Worm (Caenorhabditis elegans) whole organism, L1 larva: ENCODE measurements around the gene ssp-36.

Experiments used
- C04F5.9 ChIP-seq: sonication (generic microtip); optimal IDR thresholded peaks from 2 replicates; lab custom pipeline; 2016; ENCODE audit warnings: missing genetic modification characterization, missing compliant biosample characterization
- Y116A8C.19 ChIP-seq: sonication (generic microtip); optimal IDR thresholded peaks from 2 replicates; lab custom pipeline; 2016; ENCODE audit warnings: missing compliant biosample characterization, missing genetic modification characterization, borderline replicate concordance
- aha-1 ChIP-seq: fragments of 150-350 bp; optimal IDR thresholded peaks from 2 replicates; lab custom pipeline; 2014; ENCODE audit warnings: missing biosample characterization, missing genetic modification characterization
- ama-1 ChIP-seq: fragments of 150-350 bp; optimal IDR thresholded peaks from 2 replicates; lab custom pipeline; 2014
- ceh-8 ChIP-seq: fragments of 200-800 bp; sonication (Bioruptor generic); optimal IDR thresholded peaks from 2 replicates; lab custom pipeline; 2018; ENCODE audit warnings: mild to moderate bottlenecking, missing genetic modification characterization, moderate library complexity, missing compliant biosample characterization
- ceh-82 ChIP-seq, 3 experiments: fragments of 150-350 bp in 1 of 3; sonication (generic microtip) in 2 of 3; optimal IDR thresholded peaks; 2 replicates each; lab custom pipeline; 2014 to 2017; ENCODE audit warnings: missing biosample characterization in 3 of 3, missing genetic modification characterization in 3 of 3
- ces-1 ChIP-seq: fragments of 150-350 bp; optimal IDR thresholded peaks from 2 replicates; lab custom pipeline; 2014; ENCODE audit warnings: missing biosample characterization, missing genetic modification reagents, missing genetic modification characterization
- dpl-1 ChIP-seq, 3 experiments: fragments of 150-350 bp in 2 of 3; sonication (generic microtip) in 1 of 3; optimal IDR thresholded peaks; 2 replicates each; lab custom pipeline; 2014 to 2017; ENCODE audit warnings: missing biosample characterization in 3 of 3, missing genetic modification characterization in 3 of 3, missing genetic modification reagents in 3 of 3
- dsc-1 ChIP-seq: sonication (generic microtip); optimal IDR thresholded peaks from 2 replicates; lab custom pipeline; 2016; ENCODE audit warnings: mild to moderate bottlenecking, missing genetic modification characterization, missing compliant biosample characterization
- efl-1 ChIP-seq, 4 experiments: fragments of 150-350 bp; optimal IDR thresholded peaks in 3 of 4; peaks in 1 of 4; 1 replicate in 1 of 4; 2 replicates in 3 of 4; lab custom pipeline; 2014; ENCODE audit warnings: missing biosample characterization in 2 of 4, missing genetic modification characterization in 2 of 4, missing genetic modification reagents in 2 of 4
- elt-2 ChIP-seq: sonication (generic microtip); optimal IDR thresholded peaks from 2 replicates; lab custom pipeline; 2016; ENCODE audit warnings: missing genetic modification characterization, mild to moderate bottlenecking, inconsistent platforms, missing compliant biosample characterization, missing genetic modification reagents
- elt-3 ChIP-seq, 6 experiments: fragments of 150-350 bp in 1 of 6; sonication (generic microtip); optimal IDR thresholded peaks; 2 replicates each; lab custom pipeline; 2017 to 2018; ENCODE audit warnings: missing biosample characterization in 6 of 6, missing genetic modification characterization in 6 of 6, inconsistent platforms in 1 of 6
- fkh-10 ChIP-seq: sonication (generic microtip); optimal IDR thresholded peaks from 2 replicates; lab custom pipeline; 2017; ENCODE audit warnings: missing biosample characterization, missing genetic modification reagents, missing genetic modification characterization
- fkh-8 ChIP-seq: sonication (generic microtip); optimal IDR thresholded peaks from 2 replicates; lab custom pipeline; 2016; ENCODE audit warnings: mild to moderate bottlenecking, missing genetic modification characterization, missing compliant biosample characterization
- hpl-2 ChIP-seq: fragments of 150-350 bp; optimal IDR thresholded peaks from 2 replicates; lab custom pipeline; 2014; ENCODE audit warnings: missing biosample characterization, missing genetic modification reagents, missing genetic modification characterization
- isw-1 ChIP-seq: fragments of 200-800 bp; sonication (Bioruptor generic); IDR thresholded peaks from 2 replicates; pipeline ENCODE4 v1.3.6; 2022; ENCODE audit warnings: missing genetic modification characterization, missing compliant biosample characterization
- lin-35 ChIP-seq, 2 experiments: fragments of 150-350 bp; optimal IDR thresholded peaks; 2 replicates each; lab custom pipeline; 2014; ENCODE audit warnings: missing biosample characterization in 2 of 2, missing genetic modification characterization in 2 of 2, missing genetic modification reagents in 2 of 2
- lir-3 ChIP-seq: sonication (generic microtip); optimal IDR thresholded peaks from 2 replicates; lab custom pipeline; 2016; ENCODE audit warnings: mild to moderate bottlenecking, missing genetic modification characterization, moderate library complexity, missing compliant biosample characterization; ENCODE audit not compliant: poor library complexity
- lsy-2 ChIP-seq, 2 experiments: fragments of 150-350 bp; optimal IDR thresholded peaks; 2 replicates each; lab custom pipeline; 2014; ENCODE audit warnings: missing biosample characterization in 2 of 2, missing genetic modification characterization in 2 of 2
- mef-2 ChIP-seq: fragments of 150-350 bp; optimal IDR thresholded peaks from 2 replicates; lab custom pipeline; 2014; ENCODE audit warnings: missing biosample characterization, missing genetic modification characterization
- nhr-12 ChIP-seq: sonication (generic microtip); optimal IDR thresholded peaks from 2 replicates; lab custom pipeline; 2017; ENCODE audit warnings: missing biosample characterization, missing genetic modification characterization
- nhr-47 ChIP-seq: sonication (generic microtip); optimal IDR thresholded peaks from 2 replicates; lab custom pipeline; 2016; ENCODE audit warnings: mild to moderate bottlenecking, missing genetic modification characterization, moderate library complexity, missing compliant biosample characterization
- nhr-71 ChIP-seq: sonication (generic microtip); optimal IDR thresholded peaks from 2 replicates; lab custom pipeline; 2016; ENCODE audit warnings: mild to moderate bottlenecking, missing genetic modification characterization, moderate library complexity, missing compliant biosample characterization
- nhr-84 ChIP-seq: sonication (generic microtip); optimal IDR thresholded peaks from 2 replicates; lab custom pipeline; 2017; ENCODE audit warnings: missing biosample characterization, missing genetic modification characterization
- pqm-1 ChIP-seq: sonication (generic microtip); optimal IDR thresholded peaks from 3 replicates; lab custom pipeline; 2017; ENCODE audit warnings: missing biosample characterization, missing genetic modification characterization
- rnt-1 ChIP-seq: sonication (generic microtip); optimal IDR thresholded peaks from 2 replicates; lab custom pipeline; 2016; ENCODE audit warnings: mild to moderate bottlenecking, missing genetic modification characterization, moderate library complexity, missing compliant biosample characterization
- skn-1 ChIP-seq: fragments of 150-350 bp; optimal IDR thresholded peaks from 2 replicates; lab custom pipeline; 2014; ENCODE audit warnings: missing biosample characterization, missing genetic modification characterization
- snpc-4 ChIP-seq: fragments of 150-350 bp; optimal IDR thresholded peaks from 2 replicates; lab custom pipeline; 2014; ENCODE audit warnings: missing biosample characterization, missing genetic modification characterization
- snu-23 ChIP-seq: sonication (generic microtip); optimal IDR thresholded peaks from 2 replicates; lab custom pipeline; 2016; ENCODE audit warnings: missing genetic modification characterization, missing compliant biosample characterization
- sox-4 ChIP-seq: sonication (generic microtip); optimal IDR thresholded peaks from 2 replicates; lab custom pipeline; 2016; ENCODE audit warnings: missing genetic modification characterization, missing compliant biosample characterization
- sptf-1 ChIP-seq: fragments of 150-350 bp; optimal IDR thresholded peaks from 2 replicates; lab custom pipeline; 2014; ENCODE audit warnings: missing biosample characterization, missing genetic modification characterization
- sup-37 ChIP-seq: fragments of 200-800 bp; sonication (Bioruptor generic); optimal IDR thresholded peaks from 2 replicates; lab custom pipeline; 2018; ENCODE audit warnings: mild to moderate bottlenecking, missing genetic modification characterization, missing compliant biosample characterization
- swsn-7 ChIP-seq: sonication (generic microtip); optimal IDR thresholded peaks from 2 replicates; lab custom pipeline; 2016; ENCODE audit warnings: missing genetic modification characterization, missing compliant biosample characterization
- tbx-2 ChIP-seq: sonication (generic microtip); optimal IDR thresholded peaks from 2 replicates; lab custom pipeline; 2016; ENCODE audit warnings: missing genetic modification characterization, missing compliant biosample characterization
- unc-62 ChIP-seq: fragments of 150-350 bp; optimal IDR thresholded peaks from 2 replicates; lab custom pipeline; 2014; ENCODE audit warnings: missing biosample characterization, missing genetic modification reagents, missing genetic modification characterization
- zag-1 ChIP-seq: fragments of 150-350 bp; optimal IDR thresholded peaks from 2 replicates; lab custom pipeline; 2014; ENCODE audit warnings: missing biosample characterization, missing genetic modification characterization
- zip-4 ChIP-seq: fragments of 200-800 bp; sonication (Bioruptor generic); optimal IDR thresholded peaks from 2 replicates; lab custom pipeline; 2018; ENCODE audit warnings: mild to moderate bottlenecking, missing genetic modification characterization, moderate library complexity, missing compliant biosample characterization
- ztf-11 ChIP-seq, 2 experiments: sonication (generic microtip); optimal IDR thresholded peaks; 2 replicates each; lab custom pipeline; 2016 to 2017; ENCODE audit warnings: missing genetic modification characterization in 2 of 2, missing biosample characterization in 1 of 2, missing compliant biosample characterization in 1 of 2

Gene ssp-36

DNA sequence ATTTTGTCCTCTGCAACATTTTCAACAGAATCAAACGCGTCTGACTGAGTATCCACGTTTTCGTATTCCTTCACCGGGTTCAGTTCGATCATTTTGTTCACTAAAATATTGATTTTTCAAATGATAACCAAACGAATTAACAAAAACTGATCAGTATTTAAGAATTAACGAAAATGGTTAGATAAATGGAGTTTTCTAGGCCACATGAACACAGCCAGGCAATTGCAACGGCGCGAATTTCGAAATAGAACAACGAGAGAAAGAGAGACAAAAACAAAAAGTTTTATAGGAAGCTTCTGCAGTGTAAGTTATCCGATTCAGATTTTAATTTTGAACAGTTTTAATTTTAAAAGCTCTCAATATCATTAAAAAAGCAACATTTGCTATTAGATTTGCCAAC, 11.4 kb upstream of the ssp-36 start, which contains the start of gene sna-2 (continued):
- no peak for TF ChIP-seq sup-37 (GFP tag; lab: Kevin White, UChicago)
- no peak for TF ChIP-seq C04F5.9 (tag; lab: Kevin White, UChicago)
- no peak for TF ChIP-seq pqm-1 (tag; lab: Kevin White, UChicago)
- no peak for TF ChIP-seq ama-1 (lab: Kevin White, UChicago)
- no peak for TF ChIP-seq nhr-84 (tag; lab: Kevin White, UChicago)
- TF ChIP-seq fkh-10 = no peak
- TF ChIP-seq hpl-2 = no peak
- TF ChIP-seq mef-2 (tag; lab: Kevin White, UChicago) = no peak
- no peak for TF ChIP-seq ces-1
- no peak for TF ChIP-seq fkh-8 (tag; lab: Kevin White, UChicago)
- peak; percentile 87 to 95 (median 91) for TF ChIP-seq dpl-1 (GFP tag; optimal IDR thresholded peaks at IDR 0.05; lab: Kevin White, UChicago)
- peak; percentile 93 to 94 for TF ChIP-seq efl-1 (optimal IDR thresholded peaks at IDR 0.05; lab: Kevin White, UChicago)
- peak; percentile 92 to 99 for TF ChIP-seq efl-1 (GFP tag; optimal IDR thresholded peaks at IDR 0.05 in 1 of 2; lab: Kevin White, UChicago)
- peak; percentile 33; the same call in 1 of the 2 replicates for TF ChIP-seq isw-1 (GFP tag; lab: Robert Waterston, UW)
- no peak for TF ChIP-seq sptf-1 (tag; lab: Kevin White, UChicago)
- TF ChIP-seq aha-1 = no peak
- peak; percentile 83 for TF ChIP-seq lir-3 (tag; lab: Kevin White, UChicago)
- TF ChIP-seq zag-1 (tag; lab: Kevin White, UChicago) = no peak
- peak in 2 of 6 experiments; percentile 32 to 33 for TF ChIP-seq elt-3 (tag; optimal IDR thresholded peaks at IDR 0.05; lab: Kevin White, UChicago)
- TF ChIP-seq sox-4 (tag; lab: Kevin White, UChicago) = no peak
- peak; percentile 91 for TF ChIP-seq rnt-1 (tag; lab: Kevin White, UChicago)
- TF ChIP-seq snpc-4 = peak; percentile 34
- TF ChIP-seq ceh-82 (tag; optimal IDR thresholded peaks at IDR 0.05; lab: Kevin White, UChicago) = peak in 2 of 3 experiments; percentile 7 to 44
- TF ChIP-seq nhr-71 = peak; percentile 65
- TF ChIP-seq nhr-12 = no peak
- no peak for TF ChIP-seq zip-4 (GFP tag; lab: Kevin White, UChicago)
- TF ChIP-seq lsy-2 (tag; optimal IDR thresholded peaks at IDR 0.05; lab: Kevin White, UChicago) = peak; percentile 29 to 80
- peak; percentile 37 for TF ChIP-seq snu-23 (GFP tag; lab: Kevin White, UChicago)
- no peak for TF ChIP-seq unc-62 (GFP tag; lab: Kevin White, UChicago)
- peak; percentile 30 for TF ChIP-seq dsc-1 (tag; lab: Kevin White, UChicago)
- TF ChIP-seq lin-35 (GFP tag; optimal IDR thresholded peaks at IDR 0.05; lab: Kevin White, UChicago) = peak; percentile 93 to 96

- no peak for TF ChIP-seq Y116A8C.19 (tag; lab: Kevin White, UChicago)
- no peak for TF ChIP-seq pqm-1 (tag; lab: Kevin White, UChicago)
- TF ChIP-seq tbx-2 = no peak
- TF ChIP-seq snpc-4 = no peak
- no peak for TF ChIP-seq skn-1 (tag; lab: Kevin White, UChicago)
- TF ChIP-seq ces-1 = no peak
- TF ChIP-seq nhr-47 (tag; lab: Kevin White, UChicago) = no peak
- TF ChIP-seq ceh-8 (GFP tag; lab: Kevin White, UChicago) = no peak
- TF ChIP-seq swsn-7 (tag; lab: Kevin White, UChicago) = no peak
- TF ChIP-seq elt-2 (tag; lab: Kevin White, UChicago) = no peak
- TF ChIP-seq ztf-11 (tag; optimal IDR thresholded peaks at IDR 0.05; lab: Kevin White, UChicago) = no peak
- TF ChIP-seq dpl-1 (GFP tag; optimal IDR thresholded peaks at IDR 0.05; lab: Kevin White, UChicago) = no peak
- TF ChIP-seq, all 84 proteins: peak for 0
Measured at ce11 chrIV:9773441-9773840, 7.3 kb upstream of the ssp-36 start.

- TF ChIP-seq ztf-11 (tag; optimal IDR thresholded peaks at IDR 0.05; lab: Kevin White, UChicago) (peak in 1 of 2 experiments; percentile 55), nhr-47 (tag; lab: Kevin White, UChicago) (no peak)
Measured at ce11 chrIV:9772096-9772720, 6.1 kb upstream of the ssp-36 start, which contains the start of gene cav-1. TSS of gene cav-1 (plus strand) at chrIV:9772510.
